Fruit fly (Drosophila melanogaster) Kc167 (cell line): ENCODE data around the gene CG12984.

Source experiments
- Sin3A ChIP-seq: fragments of >200 bp; optimal IDR thresholded peaks from 2 replicates; lab custom pipeline; 2018; ENCODE audit warnings: missing external identifiers
- h ChIP-seq: fragments of >200 bp; optimal IDR thresholded peaks from 3 replicates; lab custom pipeline; 2018; ENCODE audit warnings: missing external identifiers
- insv ChIP-seq: fragments of >200 bp; optimal IDR thresholded peaks from 3 replicates; lab custom pipeline; 2018; ENCODE audit warnings: missing external identifiers
- psq ChIP-seq: fragments of >200 bp; optimal IDR thresholded peaks from 2 replicates; lab custom pipeline; 2017; ENCODE audit warnings: missing external identifiers
- ttk ChIP-seq: sonication (Bioruptor generic); optimal IDR thresholded peaks from 2 replicates; lab custom pipeline; 2017; ENCODE audit warnings: missing external identifiers

dm6 chr3L:20982544-20982943 lies 8.9 kb upstream of the CG12984 start:
- TF ChIP-seq insv (lab: Kevin White, UChicago) (no peak), h (lab: Kevin White, UChicago) (no peak), psq (no peak), Sin3A (lab: Kevin White, UChicago) (no peak), ttk (lab: Kevin White, UChicago) (no peak)
